Fruit fly (Drosophila melanogaster) whole organism, pupa: Measurements from ENCODE around the gene AstC.

Experiments
- CG10348 ChIP-seq: fragments of 200-800 bp; sonication (Bioruptor generic); IDR thresholded peaks from 2 replicates; pipeline ENCODE4 v1.3.6; 2022; ENCODE audit warnings: missing biosample characterization, missing genetic modification characterization
- CG12605 ChIP-seq: fragments of 200-800 bp; sonication (Bioruptor generic); IDR thresholded peaks from 2 replicates; pipeline ENCODE4 v1.3.6; 2022; ENCODE audit warnings: missing biosample characterization, missing genetic modification characterization
- CG13204 ChIP-seq: fragments of 200-800 bp; sonication (Bioruptor generic); optimal IDR thresholded peaks from 2 replicates; lab custom pipeline; 2018; ENCODE audit warnings: missing biosample characterization, mild to moderate bottlenecking, missing genetic modification characterization, moderate library complexity
- CG14655 ChIP-seq: fragments of 200-800 bp; sonication (Bioruptor generic); optimal IDR thresholded peaks from 3 replicates; lab custom pipeline; 2017; ENCODE audit warnings: mild to moderate bottlenecking, missing biosample characterization, missing genetic modification reagents, missing genetic modification characterization
- CG15710 ChIP-seq: fragments of 200-800 bp; sonication (Bioruptor generic); optimal IDR thresholded peaks from 2 replicates; lab custom pipeline; 2018; ENCODE audit warnings: missing biosample characterization, mild to moderate bottlenecking, missing genetic modification characterization, moderate library complexity
- CG17806 ChIP-seq: fragments of 200-800 bp; sonication (Bioruptor generic); optimal IDR thresholded peaks from 2 replicates; lab custom pipeline; 2018; ENCODE audit warnings: missing biosample characterization, mild to moderate bottlenecking, missing genetic modification characterization, moderate library complexity
- CG32121 ChIP-seq: fragments of 200-800 bp; sonication (Bioruptor generic); IDR thresholded peaks from 2 replicates; pipeline ENCODE4 v1.3.6; 2022; ENCODE audit warnings: missing biosample characterization, missing genetic modification characterization
- CG34367 ChIP-seq: fragments of 200-800 bp; sonication (Bioruptor generic); optimal IDR thresholded peaks from 2 replicates; lab custom pipeline; 2018; ENCODE audit warnings: missing biosample characterization, mild to moderate bottlenecking, missing genetic modification characterization
- CG4496 ChIP-seq: fragments of 200-800 bp; sonication (Bioruptor generic); IDR thresholded peaks from 3 replicates; pipeline ENCODE4 v1.3.6; 2022; ENCODE audit warnings: missing biosample characterization, missing genetic modification characterization
- CG8159 ChIP-seq: fragments of 200-800 bp; sonication (Bioruptor generic); optimal IDR thresholded peaks from 3 replicates; lab custom pipeline; 2018; ENCODE audit warnings: missing biosample characterization, mild to moderate bottlenecking, missing genetic modification characterization, moderate library complexity
- CG8301 ChIP-seq: fragments of 200-800 bp; sonication (Bioruptor generic); optimal IDR thresholded peaks from 2 replicates; lab custom pipeline; 2018; ENCODE audit warnings: missing biosample characterization, mild to moderate bottlenecking, missing genetic modification characterization
- CG9948 ChIP-seq: fragments of 200-800 bp; sonication (Bioruptor generic); optimal IDR thresholded peaks from 2 replicates; lab custom pipeline; 2018; ENCODE audit warnings: missing biosample characterization, mild to moderate bottlenecking, missing genetic modification characterization, moderate library complexity
- D1 ChIP-seq: fragments of 200-800 bp; sonication (Bioruptor generic); optimal IDR thresholded peaks from 2 replicates; lab custom pipeline; 2018; ENCODE audit warnings: missing biosample characterization, mild to moderate bottlenecking, missing genetic modification characterization, moderate library complexity
- EcR ChIP-seq: fragments of 200-800 bp; sonication (Bioruptor generic); optimal IDR thresholded peaks from 3 replicates; lab custom pipeline; 2019; ENCODE audit warnings: missing biosample characterization, missing genetic modification characterization, mild to moderate bottlenecking, moderate library complexity, missing genetic modification reagents
- Ets98B ChIP-seq: fragments of 200-800 bp; sonication (Bioruptor generic); IDR thresholded peaks from 2 replicates; pipeline ENCODE4 v1.3.6; 2022; ENCODE audit warnings: missing biosample characterization, missing genetic modification characterization
- Pif1A ChIP-seq: fragments of 200-800 bp; sonication (Bioruptor generic); optimal IDR thresholded peaks from 3 replicates; lab custom pipeline; 2016; ENCODE audit warnings: missing biosample characterization, missing genetic modification characterization
- Pif1B ChIP-seq: fragments of 200-800 bp; sonication (Bioruptor generic); optimal IDR thresholded peaks from 3 replicates; lab custom pipeline; 2016; ENCODE audit warnings: missing biosample characterization, missing genetic modification characterization
- Snoo ChIP-seq: fragments of 200-800 bp; sonication (Bioruptor generic); optimal IDR thresholded peaks from 3 replicates; lab custom pipeline; 2017; ENCODE audit warnings: missing biosample characterization, mild to moderate bottlenecking, missing genetic modification characterization, inconsistent platforms
- fd96Ca ChIP-seq: fragments of 200-800 bp; sonication (Bioruptor generic); IDR thresholded peaks from 3 replicates; pipeline ENCODE4 v1.3.6; 2022; ENCODE audit warnings: missing biosample characterization, missing genetic modification characterization
- gl ChIP-seq: fragments of 200-800 bp; sonication (Bioruptor generic); optimal IDR thresholded peaks from 2 replicates; lab custom pipeline; 2018; ENCODE audit warnings: missing biosample characterization, mild to moderate bottlenecking, missing genetic modification characterization
- rn ChIP-seq: fragments of 200-800 bp; sonication (Bioruptor generic); IDR thresholded peaks from 2 replicates; pipeline ENCODE4 v1.3.6; 2022; ENCODE audit warnings: missing biosample characterization, missing genetic modification characterization

AstC gene

dm6 chr2L:11072250-11072649, 8.9 kb downstream of the AstC start:
- TF ChIP-seq EcR (GFP tag; lab: Kevin White, UChicago) (peak; percentile 63), fd96Ca (peak; percentile 61; the same call in 2 of the 3 replicates), CG14655 (GFP tag; lab: Kevin White, UChicago) (peak; percentile 76), CG12605 (GFP tag; lab: Robert Waterston, UW) (no peak), CG8301 (peak; percentile 67), CG9948 (tag; lab: Kevin White, UChicago) (peak; percentile 79), CG4496 (peak; percentile 68; the same call in 2 of the 3 replicates), CG13204 (GFP tag; lab: Kevin White, UChicago) (peak; percentile 23), CG10348 (GFP tag; lab: Robert Waterston, UW) (no peak), CG8159 (tag; lab: Kevin White, UChicago) (peak; percentile 78), CG32121 (no peak), Snoo (tag; lab: Kevin White, UChicago) (peak; percentile 23), gl (tag; lab: Kevin White, UChicago) (peak; percentile 57), CG17806 (tag; lab: Kevin White, UChicago) (peak; percentile 81), CG15710 (peak; percentile 78), Pif1A (GFP tag; lab: Kevin White, UChicago) (peak; percentile 82), CG34367 (tag; lab: Kevin White, UChicago) (peak; percentile 75), Pif1B (GFP tag; lab: Kevin White, UChicago) (peak; percentile 71), Ets98B (GFP tag; lab: Robert Waterston, UW) (no peak), rn (GFP tag; lab: Robert Waterston, UW) (no peak), D1 (peak; percentile 35)

- TF ChIP-seq CG15710 (no peak), gl (tag; lab: Kevin White, UChicago) (no peak), CG12605 (GFP tag; lab: Robert Waterston, UW) (no peak), fd96Ca (no peak), CG8159 (tag; lab: Kevin White, UChicago) (no peak)
Measured at dm6 chr2L:11070862-11071261, 10.3 kb downstream of the AstC start, which contains the start of gene CG14915. Gene CG14915, plus strand, starts transcription at chr2L:11071027.

- TF ChIP-seq CG8159 (tag; lab: Kevin White, UChicago): peak; percentile 85
- TF ChIP-seq Snoo (tag; lab: Kevin White, UChicago): no peak
- peak; percentile 80 for TF ChIP-seq CG15710
- peak; percentile 32 for TF ChIP-seq Pif1B (GFP tag; lab: Kevin White, UChicago)
- no peak for TF ChIP-seq CG12605 (GFP tag; lab: Robert Waterston, UW)
- TF ChIP-seq gl (tag; lab: Kevin White, UChicago): peak; percentile 42
- TF ChIP-seq CG32121: no peak
- peak; percentile 86 for TF ChIP-seq CG9948 (tag; lab: Kevin White, UChicago)
- peak; percentile 76 for TF ChIP-seq CG8301
- peak; percentile 88 for TF ChIP-seq CG14655 (GFP tag; lab: Kevin White, UChicago)
- TF ChIP-seq rn (GFP tag; lab: Robert Waterston, UW): no peak
- TF ChIP-seq EcR (GFP tag; lab: Kevin White, UChicago): no peak
- no peak for TF ChIP-seq Ets98B (GFP tag; lab: Robert Waterston, UW)
- TF ChIP-seq CG34367 (tag; lab: Kevin White, UChicago): peak; percentile 77
- TF ChIP-seq CG17806 (tag; lab: Kevin White, UChicago): peak; percentile 77
- peak; percentile 55 for TF ChIP-seq D1
- no peak for TF ChIP-seq fd96Ca
- peak; percentile 62 for TF ChIP-seq Pif1A (GFP tag; lab: Kevin White, UChicago)
- TF ChIP-seq CG10348 (GFP tag; lab: Robert Waterston, UW): no peak
- no peak for TF ChIP-seq CG4496
- no peak for TF ChIP-seq CG13204 (GFP tag; lab: Kevin White, UChicago)
Measured at dm6 chr2L:11069475-11069874, 11.7 kb downstream of the AstC start.

dm6 chr2L:11068907-11069306, 12.3 kb downstream of the AstC start:
- TF ChIP-seq CG12605 (GFP tag; lab: Robert Waterston, UW) (no peak), D1 (no peak), CG32121 (no peak), CG34367 (tag; lab: Kevin White, UChicago) (no peak), CG10348 (GFP tag; lab: Robert Waterston, UW) (no peak), CG13204 (GFP tag; lab: Kevin White, UChicago) (peak; percentile 65), Snoo (tag; lab: Kevin White, UChicago) (no peak), CG8159 (tag; lab: Kevin White, UChicago) (no peak), CG9948 (tag; lab: Kevin White, UChicago) (no peak), CG15710 (no peak), fd96Ca (0 out of 3 replicates have a peak, but pooled peaks have one; percentile 5), gl (tag; lab: Kevin White, UChicago) (no peak), CG8301 (no peak), EcR (GFP tag; lab: Kevin White, UChicago) (peak; percentile 37)

- TF ChIP-seq CG9948 (tag; lab: Kevin White, UChicago) (peak; percentile 43), CG17806 (tag; lab: Kevin White, UChicago) (peak; percentile 59), CG12605 (GFP tag; lab: Robert Waterston, UW) (peak; percentile 23; the same call in 1 of the 2 replicates), Snoo (tag; lab: Kevin White, UChicago) (no peak), Pif1A (GFP tag; lab: Kevin White, UChicago) (no peak), CG13204 (GFP tag; lab: Kevin White, UChicago) (no peak), CG8159 (tag; lab: Kevin White, UChicago) (peak; percentile 67), CG10348 (GFP tag; lab: Robert Waterston, UW) (no peak), rn (GFP tag; lab: Robert Waterston, UW) (no peak), EcR (GFP tag; lab: Kevin White, UChicago) (no peak), gl (tag; lab: Kevin White, UChicago) (no peak), Pif1B (GFP tag; lab: Kevin White, UChicago) (no peak), CG32121 (no peak), D1 (peak; percentile 33), CG4496 (no peak), CG8301 (peak; percentile 37), CG14655 (GFP tag; lab: Kevin White, UChicago) (peak; percentile 46), CG34367 (tag; lab: Kevin White, UChicago) (peak; percentile 32), fd96Ca (no peak), Ets98B (GFP tag; lab: Robert Waterston, UW) (no peak), CG15710 (peak; percentile 59)
Measured at dm6 chr2L:11068441-11068840, 12.8 kb downstream of the AstC start.
